Worm (Caenorhabditis elegans): Measurements from ENCODE around the gene ZK1010.12.

- TF ChIP-seq nhr-111 (GFP tag; optimal IDR thresholded peaks at IDR 0.05) (no peak), ceh-28 (tag; optimal IDR thresholded peaks at IDR 0.05) (no peak), unc-39 (tag; optimal IDR thresholded peaks at IDR 0.05) (no peak)
Observed at ce11 chrIII:13030551-13030950, 39.5 kb downstream of the ZK1010.12 start, which contains the start of gene F14F7.7.
